Worm (Caenorhabditis elegans) whole organism, L2 larva: ENCODE results near the gene C39F7.1.

Experiments used
- F13H6.1 ChIP-seq: sonication (generic microtip); optimal IDR thresholded peaks from 2 replicates; lab custom pipeline; 2016; ENCODE audit warnings: missing genetic modification characterization, missing compliant biosample characterization
- R02D3.7 ChIP-seq: fragments of 150-350 bp; optimal IDR thresholded peaks from 2 replicates; lab custom pipeline; 2014; ENCODE audit warnings: missing biosample characterization, missing genetic modification characterization
- aly-2 ChIP-seq: fragments of 150-350 bp; optimal IDR thresholded peaks from 2 replicates; lab custom pipeline; 2014; ENCODE audit warnings: missing biosample characterization, missing genetic modification characterization
- ama-1 ChIP-seq: fragments of 150-350 bp; optimal IDR thresholded peaks from 2 replicates; lab custom pipeline; 2018; ENCODE audit warnings: inconsistent platforms
- blmp-1 ChIP-seq: sonication (generic microtip); optimal IDR thresholded peaks from 2 replicates; lab custom pipeline; 2017; ENCODE audit warnings: missing genetic modification characterization, mild to moderate bottlenecking, missing compliant biosample characterization, antibody characterized with exemption, moderate library complexity; ENCODE audit not compliant: insufficient read depth
- ceh-16 ChIP-seq: fragments of 150-350 bp; optimal IDR thresholded peaks from 2 replicates; lab custom pipeline; 2014; ENCODE audit warnings: missing biosample characterization, missing genetic modification characterization
- ceh-82 ChIP-seq: fragments of 150-350 bp; optimal IDR thresholded peaks from 2 replicates; lab custom pipeline; 2014; ENCODE audit warnings: missing biosample characterization, missing genetic modification characterization
- crh-2 ChIP-seq: sonication (generic microtip); optimal IDR thresholded peaks from 2 replicates; lab custom pipeline; 2017; ENCODE audit warnings: missing biosample characterization, missing genetic modification characterization
- egl-27 ChIP-seq: sonication (generic microtip); optimal IDR thresholded peaks from 3 replicates; lab custom pipeline; 2017; ENCODE audit warnings: missing biosample characterization, missing genetic modification reagents, missing genetic modification characterization
- elt-1 ChIP-seq: fragments of 150-350 bp; optimal IDR thresholded peaks from 2 replicates; lab custom pipeline; 2014; ENCODE audit warnings: missing biosample characterization, missing genetic modification characterization
- elt-3 ChIP-seq: sonication (generic microtip); optimal IDR thresholded peaks from 2 replicates; lab custom pipeline; 2017; ENCODE audit warnings: missing biosample characterization, missing genetic modification characterization
- fos-1 ChIP-seq: fragments of 150-350 bp; optimal IDR thresholded peaks from 2 replicates; lab custom pipeline; 2014; ENCODE audit warnings: missing biosample characterization, missing genetic modification characterization
- gmeb-1 ChIP-seq: fragments of 150-350 bp; optimal IDR thresholded peaks from 2 replicates; lab custom pipeline; 2014; ENCODE audit warnings: missing biosample characterization, missing genetic modification characterization
- lin-11 ChIP-seq: fragments of 150-350 bp; sonication (generic microtip); optimal IDR thresholded peaks from 2 replicates; lab custom pipeline; 2014; ENCODE audit warnings: missing biosample characterization, missing genetic modification characterization, inconsistent platforms, mixed read lengths
- lin-13 ChIP-seq: fragments of 150-350 bp; optimal IDR thresholded peaks from 2 replicates; lab custom pipeline; 2014; ENCODE audit warnings: missing biosample characterization, missing genetic modification reagents, missing genetic modification characterization
- lin-39 ChIP-seq: fragments of 150-350 bp; optimal IDR thresholded peaks from 2 replicates; lab custom pipeline; 2014; ENCODE audit warnings: missing biosample characterization, missing genetic modification reagents, missing genetic modification characterization
- mbf-1 ChIP-seq: sonication (generic microtip); optimal IDR thresholded peaks from 2 replicates; lab custom pipeline; 2017; ENCODE audit warnings: missing biosample characterization, missing genetic modification characterization
- mdl-1 ChIP-seq, 2 experiments: fragments of 150-350 bp in 1 of 2; sonication (generic microtip) in 1 of 2; optimal IDR thresholded peaks; 2 replicates each; lab custom pipeline; 2017; ENCODE audit warnings: missing biosample characterization in 2 of 2, missing genetic modification characterization in 2 of 2
- nhr-10 ChIP-seq: sonication (generic microtip); optimal IDR thresholded peaks from 2 replicates; lab custom pipeline; 2017; ENCODE audit warnings: missing biosample characterization, missing genetic modification characterization
- nhr-11 ChIP-seq: fragments of 150-350 bp; optimal IDR thresholded peaks from 2 replicates; lab custom pipeline; 2014; ENCODE audit warnings: missing biosample characterization, missing genetic modification characterization
- nhr-129 ChIP-seq: fragments of 150-350 bp; optimal IDR thresholded peaks from 2 replicates; lab custom pipeline; 2014; ENCODE audit warnings: missing biosample characterization, missing genetic modification characterization
- nhr-21 ChIP-seq: fragments of 150-350 bp; optimal IDR thresholded peaks from 2 replicates; lab custom pipeline; 2014; ENCODE audit warnings: missing biosample characterization, missing genetic modification characterization
- nhr-23 ChIP-seq: fragments of 150-350 bp; optimal IDR thresholded peaks from 2 replicates; lab custom pipeline; 2014; ENCODE audit warnings: missing biosample characterization, missing genetic modification reagents, missing genetic modification characterization
- nhr-237 ChIP-seq: fragments of 150-350 bp; optimal IDR thresholded peaks from 2 replicates; lab custom pipeline; 2014; ENCODE audit warnings: missing biosample characterization, missing genetic modification characterization
- nhr-25 ChIP-seq: fragments of 150-350 bp; sonication (generic microtip); optimal IDR thresholded peaks from 3 replicates; lab custom pipeline; 2014; ENCODE audit warnings: missing biosample characterization, missing genetic modification characterization
- nhr-6 ChIP-seq: fragments of 150-350 bp; optimal IDR thresholded peaks from 2 replicates; lab custom pipeline; 2014; ENCODE audit warnings: missing biosample characterization, missing genetic modification characterization
- nhr-77 ChIP-seq: fragments of 150-350 bp; optimal IDR thresholded peaks from 2 replicates; lab custom pipeline; 2014; ENCODE audit warnings: missing biosample characterization, missing genetic modification characterization
- sem-4 ChIP-seq: fragments of 150-350 bp; optimal IDR thresholded peaks from 2 replicates; lab custom pipeline; 2014; ENCODE audit warnings: missing biosample characterization, missing genetic modification reagents, missing genetic modification characterization
- skn-1 ChIP-seq: sonication (generic microtip); optimal IDR thresholded peaks from 2 replicates; lab custom pipeline; 2017; ENCODE audit warnings: missing biosample characterization, missing genetic modification characterization
- sma-3 ChIP-seq: sonication (generic microtip); optimal IDR thresholded peaks from 2 replicates; lab custom pipeline; 2016; ENCODE audit warnings: missing genetic modification reagents, missing genetic modification characterization, missing compliant biosample characterization
- sma-9 ChIP-seq, 2 experiments: fragments of 150-350 bp in 1 of 2; sonication (generic microtip) in 1 of 2; optimal IDR thresholded peaks; 2 replicates each; lab custom pipeline; 2014 to 2016; ENCODE audit warnings: missing genetic modification characterization in 2 of 2, mild to moderate bottlenecking in 1 of 2, missing biosample characterization in 1 of 2, missing compliant biosample characterization in 1 of 2, missing genetic modification reagents in 1 of 2, moderate library complexity in 1 of 2
- snpc-4 ChIP-seq: fragments of 150-350 bp; optimal IDR thresholded peaks from 2 replicates; lab custom pipeline; 2014; ENCODE audit warnings: missing biosample characterization, missing genetic modification characterization
- unc-39 ChIP-seq: fragments of 150-350 bp; optimal IDR thresholded peaks from 2 replicates; lab custom pipeline; 2014; ENCODE audit warnings: missing biosample characterization, missing genetic modification characterization
- unc-55 ChIP-seq: fragments of 150-350 bp; sonication (generic microtip); optimal IDR thresholded peaks from 3 replicates; lab custom pipeline; 2014; ENCODE audit warnings: missing biosample characterization, missing genetic modification reagents, missing genetic modification characterization
- unc-62 ChIP-seq: fragments of 150-350 bp; optimal IDR thresholded peaks from 2 replicates; lab custom pipeline; 2014; ENCODE audit warnings: missing biosample characterization, missing genetic modification reagents, missing genetic modification characterization
- zag-1 ChIP-seq: fragments of 150-350 bp; optimal IDR thresholded peaks from 2 replicates; lab custom pipeline; 2014; ENCODE audit warnings: missing biosample characterization, missing genetic modification characterization
- ztf-11 ChIP-seq: sonication (generic microtip); optimal IDR thresholded peaks from 2 replicates; lab custom pipeline; 2017; ENCODE audit warnings: missing biosample characterization, missing genetic modification characterization

Gene C39F7.1

DNA sequence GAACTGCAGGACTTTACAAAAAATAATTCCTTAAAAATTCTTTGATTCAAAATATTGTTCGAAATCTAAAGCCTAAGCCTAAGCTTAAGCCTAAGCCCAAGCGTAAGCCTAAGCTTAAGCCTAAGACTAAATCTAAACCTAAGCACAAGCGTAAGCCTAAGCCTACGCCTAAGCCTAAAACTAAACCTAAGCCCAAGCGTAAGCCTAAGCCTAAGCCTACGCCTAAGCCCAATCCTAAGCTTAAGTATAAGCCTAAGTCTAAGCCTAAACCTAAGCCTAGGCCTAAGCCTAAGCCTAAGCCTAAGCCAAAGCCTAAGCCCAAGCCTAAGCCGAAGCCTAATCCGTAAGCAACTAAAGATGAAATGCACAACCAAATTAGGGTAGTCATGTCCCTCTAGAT is 29.6 kb upstream of the C39F7.1 start:
- TF ChIP-seq skn-1 = no peak
- no peak for TF ChIP-seq blmp-1 (tag; lab: Kevin White, UChicago)
- TF ChIP-seq nhr-129 (tag; lab: Kevin White, UChicago) = no peak
- no peak for TF ChIP-seq lin-39 (tag; lab: Kevin White, UChicago)

DNA sequence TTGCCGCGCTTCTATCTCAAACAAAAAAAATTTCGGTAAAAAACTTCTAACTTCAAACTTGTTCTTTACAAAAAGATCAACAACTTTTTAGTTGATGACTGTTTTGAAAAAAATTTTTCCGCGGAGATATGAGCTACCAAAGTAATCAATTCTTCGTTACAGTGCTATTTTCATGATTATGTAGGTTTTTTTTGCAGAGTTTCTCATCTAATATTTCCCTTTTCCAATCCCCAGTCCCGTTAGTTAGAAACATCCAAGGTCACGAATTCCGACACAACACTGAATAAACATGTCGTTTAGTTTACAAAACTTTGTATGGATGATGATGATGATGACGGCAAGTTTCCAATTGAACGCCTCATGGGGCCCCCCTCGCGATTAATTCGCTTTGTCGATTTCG is 27.6 kb upstream of the C39F7.1 start:
- TF ChIP-seq nhr-10 (tag; lab: Kevin White, UChicago) = no peak
- no peak for TF ChIP-seq egl-27
- TF ChIP-seq blmp-1 (tag; lab: Kevin White, UChicago) = no peak
- TF ChIP-seq zag-1 = no peak
- TF ChIP-seq fos-1 (tag; lab: Kevin White, UChicago) = no peak
- no peak for TF ChIP-seq mbf-1 (tag; lab: Kevin White, UChicago)
- no peak for TF ChIP-seq unc-39
- no peak for TF ChIP-seq skn-1
- no peak for TF ChIP-seq nhr-23 (tag; lab: Kevin White, UChicago)
- TF ChIP-seq nhr-6 = no peak
- TF ChIP-seq mdl-1 (tag; optimal IDR thresholded peaks at IDR 0.05; lab: Kevin White, UChicago) = no peak
- no peak for TF ChIP-seq nhr-237 (tag; lab: Kevin White, UChicago)
- no peak for TF ChIP-seq nhr-77 (tag; lab: Kevin White, UChicago)
- no peak for TF ChIP-seq gmeb-1 (tag; lab: Kevin White, UChicago)
- no peak for TF ChIP-seq elt-1 (tag; lab: Kevin White, UChicago)
- TF ChIP-seq ceh-16 = no peak
- no peak for TF ChIP-seq ztf-11 (tag; lab: Kevin White, UChicago)

DNA sequence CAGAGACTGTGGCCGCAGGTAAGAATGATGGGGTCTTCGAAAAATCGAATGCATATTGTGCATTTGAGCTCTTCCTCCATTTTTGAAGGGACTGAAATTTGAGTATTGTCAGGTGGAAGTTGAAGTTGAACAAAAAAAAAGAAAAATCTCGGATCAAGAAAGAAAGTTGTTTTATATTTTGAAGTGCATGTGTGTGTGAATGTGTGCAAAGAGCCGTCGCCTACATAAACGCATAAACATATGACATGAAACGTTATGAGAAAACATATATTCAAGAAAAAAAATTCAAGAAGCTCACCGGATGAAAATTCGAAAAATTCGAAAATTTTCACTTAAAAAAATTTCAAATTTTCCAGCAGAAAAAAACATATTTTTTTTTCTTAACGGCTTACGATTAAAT is 24.8 kb upstream of the C39F7.1 start, which contains the start of gene madd-2:
madd-2 (minus strand) TSS at position 101 of the 400 bp plus-strand sequence.
- TF ChIP-seq mdl-1 (tag; optimal IDR thresholded peaks at IDR 0.05; lab: Kevin White, UChicago) (no peak), nhr-237 (tag; lab: Kevin White, UChicago) (no peak), lin-13 (GFP tag; lab: Kevin White, UChicago) (no peak), nhr-10 (tag; lab: Kevin White, UChicago) (no peak), nhr-25 (tag; lab: Kevin White, UChicago) (no peak), fos-1 (tag; lab: Kevin White, UChicago) (no peak), snpc-4 (tag; lab: Kevin White, UChicago) (no peak), sma-3 (no peak), R02D3.7 (tag; lab: Kevin White, UChicago) (no peak), gmeb-1 (tag; lab: Kevin White, UChicago) (no peak)
- TF ChIP-seq, all 48 proteins: peak for 0

DNA sequence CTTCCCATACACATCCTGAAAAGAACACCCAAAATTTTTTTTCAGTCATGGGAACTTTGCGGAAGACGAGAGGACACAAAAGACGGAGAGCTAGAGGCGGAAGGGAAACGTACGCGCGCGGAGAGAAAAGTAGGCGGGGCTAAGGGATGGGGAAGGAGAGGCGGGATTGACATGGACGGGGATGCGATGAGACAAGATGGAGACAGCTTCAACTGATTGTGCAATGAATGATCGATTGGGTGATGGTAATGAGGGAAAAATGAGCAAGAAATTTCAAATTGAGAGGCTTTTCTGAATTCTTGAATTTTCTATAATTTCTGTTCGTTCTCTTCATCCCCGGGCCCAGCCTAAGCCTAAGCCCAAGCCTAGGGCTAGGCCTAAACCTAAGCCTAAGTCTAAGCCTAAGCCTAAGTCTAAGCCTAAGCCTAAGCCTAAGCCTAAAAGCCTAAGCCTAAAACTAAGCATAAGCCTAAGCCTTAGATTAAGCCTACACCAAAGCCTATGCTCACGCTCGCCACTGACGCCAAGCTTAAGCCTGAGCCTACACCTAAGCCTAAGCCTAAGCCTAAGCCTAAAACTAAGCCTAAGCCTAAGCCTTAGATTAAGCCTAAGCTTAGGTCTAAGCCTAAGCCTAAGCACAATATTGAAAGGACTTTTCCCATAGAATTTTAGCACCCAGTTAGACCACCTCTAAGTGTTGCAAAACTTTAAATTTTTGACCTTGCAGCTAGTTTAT is 23.6 kb upstream of the C39F7.1 start:
- no peak for TF ChIP-seq unc-55 (GFP tag; lab: Kevin White, UChicago)
- TF ChIP-seq aly-2 (tag; lab: Kevin White, UChicago) = no peak
- TF ChIP-seq nhr-25 (tag; lab: Kevin White, UChicago) = no peak
- TF ChIP-seq zag-1 = no peak
- TF ChIP-seq unc-62 (GFP tag; lab: Kevin White, UChicago) = no peak
- TF ChIP-seq nhr-237 (tag; lab: Kevin White, UChicago) = no peak
- no peak for TF ChIP-seq nhr-11 (tag; lab: Kevin White, UChicago)
- TF ChIP-seq sma-9 (GFP tag; optimal IDR thresholded peaks at IDR 0.05; lab: Kevin White, UChicago) = no peak
- no peak for TF ChIP-seq sma-9 (tag; optimal IDR thresholded peaks at IDR 0.05; lab: Kevin White, UChicago)
- TF ChIP-seq gmeb-1 (tag; lab: Kevin White, UChicago) = no peak
- TF ChIP-seq sem-4 (tag; lab: Kevin White, UChicago) = no peak
- TF ChIP-seq F13H6.1 (tag; lab: Kevin White, UChicago) = no peak
- no peak for TF ChIP-seq nhr-21
- no peak for TF ChIP-seq elt-3 (tag; lab: Kevin White, UChicago)
- TF ChIP-seq nhr-10 (tag; lab: Kevin White, UChicago) = no peak
- no peak for TF ChIP-seq blmp-1 (tag; lab: Kevin White, UChicago)
- TF ChIP-seq, all 48 proteins: peak for 0

DNA sequence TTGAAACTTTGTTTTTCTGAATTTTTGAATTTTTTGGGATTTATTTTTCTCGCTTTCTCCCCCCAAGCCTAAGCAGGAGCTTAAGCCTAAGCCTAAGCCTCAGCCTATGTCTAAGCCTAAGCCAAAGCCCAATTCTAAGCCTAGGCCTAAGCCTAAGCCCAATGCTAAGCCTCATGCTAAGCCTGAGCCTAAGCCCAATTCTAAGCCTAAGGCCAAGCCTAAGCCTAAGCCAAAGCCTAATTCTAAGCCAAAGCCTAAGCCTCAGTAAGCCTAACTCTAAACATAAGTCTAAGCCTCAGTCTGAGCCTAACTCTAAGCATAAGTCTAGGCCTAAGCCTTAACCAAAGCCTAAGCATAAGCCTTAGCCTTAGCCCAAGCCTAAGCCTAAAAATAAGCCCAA is 17.7 kb upstream of the C39F7.1 start:
- TF ChIP-seq ceh-82 (tag; lab: Kevin White, UChicago) = no peak
- TF ChIP-seq skn-1 = no peak
- TF ChIP-seq sma-3 = no peak
- no peak for TF ChIP-seq ztf-11 (tag; lab: Kevin White, UChicago)
- no peak for TF ChIP-seq F13H6.1 (tag; lab: Kevin White, UChicago)
- no peak for TF ChIP-seq ceh-16
- TF ChIP-seq nhr-23 (tag; lab: Kevin White, UChicago) = no peak
- TF ChIP-seq unc-39 = no peak
- no peak for TF ChIP-seq R02D3.7 (tag; lab: Kevin White, UChicago)
- TF ChIP-seq ama-1 (lab: Kevin White, UChicago) = no peak
- no peak for TF ChIP-seq crh-2
- TF ChIP-seq sem-4 (tag; lab: Kevin White, UChicago) = no peak
- TF ChIP-seq lin-11 (tag; lab: Kevin White, UChicago) = no peak
- no peak for TF ChIP-seq lin-39 (tag; lab: Kevin White, UChicago)
- no peak for TF ChIP-seq gmeb-1 (tag; lab: Kevin White, UChicago)
